Fruit fly (Drosophila melanogaster): ENCODE results near the gene fru.

DNA sequence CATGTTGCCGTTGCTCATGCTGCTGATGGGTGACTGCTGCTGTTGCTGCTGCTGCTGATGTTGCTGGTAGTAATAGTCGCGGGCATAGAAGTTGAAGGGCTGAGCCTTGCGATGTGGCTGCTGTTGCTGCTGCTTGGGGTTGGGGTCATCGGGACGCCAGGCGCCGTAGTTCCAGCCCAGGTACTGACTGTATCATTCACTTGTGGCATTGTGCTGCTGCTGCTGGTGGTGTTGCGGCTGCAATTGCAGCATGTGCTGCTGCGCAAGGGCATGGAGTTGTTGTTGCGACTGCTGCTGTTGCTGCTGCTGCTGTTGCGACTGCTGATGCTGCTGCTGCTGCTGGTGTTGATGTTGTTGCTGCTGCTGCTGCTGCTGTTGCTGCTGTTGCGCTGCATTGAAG is 122.9 kb downstream of the fru start:
- no peak for TF ChIP-seq CG8478 (optimal IDR thresholded peaks at IDR 0.05)
- TF ChIP-seq CTCF (optimal IDR thresholded peaks at IDR 0.05) = no peak
